Worm (Caenorhabditis elegans) whole organism, late embryonic: ENCODE results near the gene srbc-42.

Source experiments
- C08G9.2 ChIP-seq: sonication (generic microtip); optimal IDR thresholded peaks from 2 replicates; lab custom pipeline; 2016; ENCODE audit warnings: mild to moderate bottlenecking, missing genetic modification characterization, moderate library complexity, missing compliant biosample characterization
- ceh-6 ChIP-seq: fragments of 200-800 bp; sonication (Bioruptor generic); optimal IDR thresholded peaks from 2 replicates; lab custom pipeline; 2018; ENCODE audit warnings: mild to moderate bottlenecking, missing genetic modification characterization, missing compliant biosample characterization
- dmd-4 ChIP-seq: sonication (generic microtip); optimal IDR thresholded peaks from 2 replicates; lab custom pipeline; 2016; ENCODE audit warnings: borderline replicate concordance, missing genetic modification characterization, missing compliant biosample characterization
- dve-1 ChIP-seq: sonication (generic microtip); optimal IDR thresholded peaks from 2 replicates; lab custom pipeline; 2017; ENCODE audit warnings: antibody characterized with exemption, mild to moderate bottlenecking, missing genetic modification characterization, missing compliant biosample characterization
- fax-1 ChIP-seq: sonication (generic microtip); optimal IDR thresholded peaks from 2 replicates; lab custom pipeline; 2016; ENCODE audit warnings: missing genotype, missing genetic modification characterization, missing compliant biosample characterization
- fkh-10 ChIP-seq: fragments of 150-350 bp; optimal IDR thresholded peaks from 2 replicates; lab custom pipeline; 2014; ENCODE audit warnings: missing biosample characterization, missing genetic modification reagents, missing genetic modification characterization
- hlh-15 ChIP-seq: sonication (generic microtip); optimal IDR thresholded peaks from 2 replicates; lab custom pipeline; 2016; ENCODE audit warnings: missing genetic modification characterization, missing compliant biosample characterization
- lin-11 ChIP-seq: fragments of 200-800 bp; sonication (Bioruptor generic); optimal IDR thresholded peaks from 2 replicates; lab custom pipeline; 2018; ENCODE audit warnings: mild to moderate bottlenecking, missing genetic modification characterization, missing compliant biosample characterization
- nhr-11 ChIP-seq: fragments of 150-350 bp; optimal IDR thresholded peaks from 2 replicates; lab custom pipeline; 2014; ENCODE audit warnings: missing biosample characterization, missing genetic modification characterization
- nhr-232 ChIP-seq: sonication (generic microtip); optimal IDR thresholded peaks from 2 replicates; lab custom pipeline; 2016; ENCODE audit warnings: missing genetic modification characterization, missing compliant biosample characterization
- odd-2 ChIP-seq: sonication (generic microtip); optimal IDR thresholded peaks from 2 replicates; lab custom pipeline; 2017; ENCODE audit warnings: antibody characterized with exemption, mild to moderate bottlenecking, missing genetic modification characterization, missing compliant biosample characterization
- pha-4 ChIP-seq: fragments of 150-350 bp; optimal IDR thresholded peaks from 2 replicates; lab custom pipeline; 2018; ENCODE audit warnings: missing biosample characterization, missing genetic modification reagents, missing genetic modification characterization

DNA sequence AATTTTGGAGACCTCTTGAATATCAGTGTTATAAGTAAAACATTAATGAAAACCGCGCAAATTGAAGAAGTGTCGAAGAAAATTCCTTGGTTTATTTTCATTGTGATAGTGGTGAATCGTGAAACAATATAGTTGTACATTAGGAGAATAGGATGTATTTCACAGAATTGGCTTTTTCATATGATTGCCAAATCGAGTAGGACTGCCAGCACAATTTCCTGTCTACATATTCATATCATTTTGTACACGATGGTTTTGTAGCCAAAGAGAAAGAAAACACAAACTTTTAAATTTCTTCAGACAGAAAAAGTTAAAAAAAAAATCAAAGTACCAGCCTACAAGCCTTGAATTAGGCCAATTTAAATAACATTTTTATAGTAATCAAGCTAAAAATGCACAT, 27.3 kb downstream of the srbc-42 start, which contains the start of gene str-255:
- TF ChIP-seq fax-1 (no peak), nhr-11 (tag; lab: Kevin White, UChicago) (no peak), dve-1 (no peak), fkh-10 (GFP tag; lab: Kevin White, UChicago) (no peak), lin-11 (tag; lab: Kevin White, UChicago) (no peak), dmd-4 (tag; lab: Kevin White, UChicago) (no peak), ceh-6 (no peak), nhr-232 (tag; lab: Kevin White, UChicago) (no peak), pha-4 (tag; lab: Kevin White, UChicago) (no peak), odd-2 (tag; lab: Kevin White, UChicago) (no peak), hlh-15 (tag; lab: Kevin White, UChicago) (no peak), C08G9.2 (tag; lab: Kevin White, UChicago) (no peak)
